Worm (Caenorhabditis elegans): ENCODE results near the gene Y66D12A.24.

The Y66D12A.24 gene

DNA sequence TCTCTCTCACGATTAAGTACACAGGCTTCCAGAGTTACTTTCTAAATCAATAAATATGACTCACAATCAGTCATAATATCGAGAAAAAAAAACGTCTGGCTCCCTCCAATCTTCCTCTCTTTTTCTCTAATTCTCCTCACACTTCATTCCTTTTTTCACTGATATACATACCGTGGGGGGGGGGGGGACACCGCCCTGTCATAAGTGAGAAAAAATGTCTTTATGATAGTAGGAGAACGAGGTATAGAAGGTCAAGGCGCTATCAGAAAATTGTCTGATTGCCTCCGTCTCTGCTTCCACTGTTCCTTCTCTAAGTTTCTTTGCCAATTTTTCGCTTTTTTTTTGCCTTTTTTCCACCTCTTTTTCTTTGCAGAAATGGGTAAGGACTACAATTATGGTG is at the start of gene Y66D12A.24:
Gene Y66D12A.24 (plus strand): TSS at position 370 of the 400 bp plus-strand sequence.
- peak; percentile 85 for TF ChIP-seq nhr-6 (tag; optimal IDR thresholded peaks at IDR 0.05)
- TF ChIP-seq nhr-48 (tag; optimal IDR thresholded peaks at IDR 0.05), result no peak
- peak; percentile 5 for TF ChIP-seq nhr-77 (tag; optimal IDR thresholded peaks at IDR 0.05)
- no peak for TF ChIP-seq nhr-102 (tag; optimal IDR thresholded peaks at IDR 0.05)
- TF ChIP-seq dmd-8 (GFP tag; IDR thresholded peaks at IDR 0.05), result no peak
- TF ChIP-seq ctbp-1 (GFP tag; IDR thresholded peaks at IDR 0.05), result no peak
- TF ChIP-seq pqm-1 (tag; optimal IDR thresholded peaks at IDR 0.05), result peak; percentile 57
- no peak for TF ChIP-seq T20F7.1 (GFP tag; optimal IDR thresholded peaks at IDR 0.05)
- no peak for TF ChIP-seq lim-7 (GFP tag; IDR thresholded peaks at IDR 0.05)
- no peak for TF ChIP-seq php-3 (GFP tag; IDR thresholded peaks at IDR 0.05)
- TF ChIP-seq nhr-41 (GFP tag; IDR thresholded peaks at IDR 0.05), result peak; percentile 96
- TF ChIP-seq cey-2 (tag; optimal IDR thresholded peaks at IDR 0.05; ENCODE audit: borderline replicate concordance, insufficient read depth), result no peak
- no peak for TF ChIP-seq sdz-12 (GFP tag; optimal IDR thresholded peaks at IDR 0.05)
- TF ChIP-seq fkh-10 (GFP tag; optimal IDR thresholded peaks at IDR 0.05), result no peak
- no peak for TF ChIP-seq daf-16 (GFP tag; optimal IDR thresholded peaks at IDR 0.05)
- no peak for TF ChIP-seq daf-16 (tag; optimal IDR thresholded peaks at IDR 0.05)
- no peak for TF ChIP-seq zfp-3 (GFP tag; conservative IDR thresholded peaks at IDR 0.05)
- peak; percentile 84 for TF ChIP-seq hlh-11 (tag; optimal IDR thresholded peaks at IDR 0.05)
- peak in 1 of 2 experiments; percentile 17 for TF ChIP-seq lsy-2 (tag; optimal IDR thresholded peaks at IDR 0.05)
- peak; percentile 83 for TF ChIP-seq dve-1 (tag; optimal IDR thresholded peaks at IDR 0.05; ENCODE audit: insufficient read depth)
- TF ChIP-seq ama-1 (optimal IDR thresholded peaks at IDR 0.05), result no peak
- TF ChIP-seq ztf-11 (tag; optimal IDR thresholded peaks at IDR 0.05), result no peak
- TF ChIP-seq mxl-2 (GFP tag; conservative IDR thresholded peaks at IDR 0.05), result no peak
- no peak for TF ChIP-seq duxl-1 (tag; optimal IDR thresholded peaks at IDR 0.05; ENCODE audit: poor library complexity)
- TF ChIP-seq lin-1 (GFP tag; IDR thresholded peaks at IDR 0.05), result peak; percentile 57; the same call in 1 of the 2 replicates
- no peak for TF ChIP-seq skn-1 (tag; optimal IDR thresholded peaks at IDR 0.05)
- no peak for TF ChIP-seq gei-8 (GFP tag; optimal IDR thresholded peaks at IDR 0.05)
- TF ChIP-seq unc-62 (GFP tag; optimal IDR thresholded peaks at IDR 0.05 in 1 of 2), result no peak
- TF ChIP-seq unc-62 (tag; optimal IDR thresholded peaks at IDR 0.05), result no peak
- TF ChIP-seq pha-4 (GFP tag; IDR thresholded peaks at IDR 0.05), result 0 out of 2 replicates have a peak, but pooled peaks have one; percentile 41
- TF ChIP-seq pha-4 (tag; optimal IDR thresholded peaks at IDR 0.05), result no peak
- no peak for TF ChIP-seq Y48G9A.11 (GFP tag; IDR thresholded peaks at IDR 0.05)
- TF ChIP-seq mxl-3 (GFP tag; optimal IDR thresholded peaks at IDR 0.05), result peak; percentile 69
- TF ChIP-seq dpl-1 (GFP tag; optimal IDR thresholded peaks at IDR 0.05), result peak; percentile 10
- TF ChIP-seq ceh-82 (tag; optimal IDR thresholded peaks at IDR 0.05), result no peak
- peak; percentile 61 for TF ChIP-seq mep-1 (tag; optimal IDR thresholded peaks at IDR 0.05)
- no peak for TF ChIP-seq ces-1 (GFP tag; optimal IDR thresholded peaks at IDR 0.05)
- no peak for TF ChIP-seq zip-11 (GFP tag; IDR thresholded peaks at IDR 0.05)
- TF ChIP-seq nhr-28 (tag; optimal IDR thresholded peaks at IDR 0.05), result peak; percentile 78
- peak in 1 of 2 experiments; percentile 29 for TF ChIP-seq mdl-1 (tag; optimal IDR thresholded peaks at IDR 0.05)
- no peak for TF ChIP-seq lin-15B (tag; optimal IDR thresholded peaks at IDR 0.05)
- TF ChIP-seq madf-9 (GFP tag; conservative IDR thresholded peaks at IDR 0.05), result no peak
- no peak for TF ChIP-seq vab-7 (GFP tag; IDR thresholded peaks at IDR 0.05)
- TF ChIP-seq dmd-6 (GFP tag; IDR thresholded peaks at IDR 0.05), result peak; percentile 71
- TF ChIP-seq mes-2 (tag; optimal IDR thresholded peaks at IDR 0.05; ENCODE audit: poor library complexity, severe bottlenecking), result peak; percentile 23
- TF ChIP-seq lin-38 (GFP tag; IDR thresholded peaks at IDR 0.05), result peak; percentile 50
- TF ChIP-seq Y75B8A.6 (GFP tag; IDR thresholded peaks at IDR 0.05), result no peak
- peak; percentile 66 for TF ChIP-seq hlh-30 (tag; optimal IDR thresholded peaks at IDR 0.05; ENCODE audit: insufficient read depth)
- no peak for TF ChIP-seq ztf-7 (tag; optimal IDR thresholded peaks at IDR 0.05)
- TF ChIP-seq nhr-10 (tag; optimal IDR thresholded peaks at IDR 0.05), result no peak
- 0 out of 2 replicates have a peak, but pooled peaks have one; percentile 20 for TF ChIP-seq tra-1 (GFP tag; IDR thresholded peaks at IDR 0.05)
- no peak for TF ChIP-seq nhr-11 (tag; optimal IDR thresholded peaks at IDR 0.05)
